Worm (Caenorhabditis elegans) whole organism, midembryonic: ENCODE measurements around the gene clec-45.

Experiments
- T22C8.4 ChIP-seq: fragments of 200-800 bp; sonication (Bioruptor generic); IDR thresholded peaks from 2 replicates; pipeline ENCODE4 v1.3.6; 2022; ENCODE audit warnings: missing genetic modification characterization, missing compliant biosample characterization
- tab-1 ChIP-seq: fragments of 200-800 bp; sonication (Bioruptor generic); IDR thresholded peaks from 2 replicates; pipeline ENCODE4 v1.3.6; 2022; ENCODE audit warnings: missing genetic modification characterization, missing compliant biosample characterization

- no peak for TF ChIP-seq T22C8.4 (GFP tag; lab: Robert Waterston, UW)
- no peak for TF ChIP-seq tab-1 (GFP tag; lab: Robert Waterston, UW)
Observed at ce11 chrV:7639787-7640186, 1.9 kb downstream of the clec-45 start, which contains the start of gene F07C4.10.
